Worm (Caenorhabditis elegans): Measurements from ENCODE around the gene Y59H11AM.1.

Y59H11AM.1 gene

DNA sequence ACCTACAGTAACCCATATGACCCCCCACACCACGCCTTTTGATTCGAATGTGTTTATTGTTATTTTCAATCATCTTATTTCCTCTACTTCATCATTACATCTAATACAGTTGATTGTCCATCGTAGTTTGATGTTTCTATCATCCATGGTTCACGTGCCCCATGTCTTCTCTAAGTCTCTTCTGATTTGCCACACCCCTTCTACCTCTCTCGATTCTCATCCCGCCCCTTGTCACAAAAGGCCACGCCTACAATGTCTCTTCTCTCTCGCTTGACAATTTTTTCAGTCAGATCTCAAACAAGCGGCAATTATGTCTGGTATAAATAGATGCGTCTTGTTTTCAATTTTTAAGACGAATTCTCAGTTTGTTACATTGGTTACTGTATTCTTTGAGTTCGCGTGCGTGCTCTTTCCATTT, 36.2 kb upstream of the Y59H11AM.1 start (continued):
- TF ChIP-seq fkh-10 (GFP tag; optimal IDR thresholded peaks at IDR 0.05) (no peak), elt-3 (tag; optimal IDR thresholded peaks at IDR 0.05) (peak in 1 of 3 experiments; percentile 6), egl-27 (tag; optimal IDR thresholded peaks at IDR 0.05) (no peak), nhr-237 (tag; optimal IDR thresholded peaks at IDR 0.05) (no peak), elt-1 (tag; optimal IDR thresholded peaks at IDR 0.05) (no peak), fos-1 (tag; optimal IDR thresholded peaks at IDR 0.05) (no peak), nhr-11 (tag; optimal IDR thresholded peaks at IDR 0.05) (no peak), lin-39 (tag; optimal IDR thresholded peaks at IDR 0.05) (no peak), mdl-1 (tag; optimal IDR thresholded peaks at IDR 0.05) (peak; percentile 69), lin-15B (tag; optimal IDR thresholded peaks at IDR 0.05) (no peak)

DNA sequence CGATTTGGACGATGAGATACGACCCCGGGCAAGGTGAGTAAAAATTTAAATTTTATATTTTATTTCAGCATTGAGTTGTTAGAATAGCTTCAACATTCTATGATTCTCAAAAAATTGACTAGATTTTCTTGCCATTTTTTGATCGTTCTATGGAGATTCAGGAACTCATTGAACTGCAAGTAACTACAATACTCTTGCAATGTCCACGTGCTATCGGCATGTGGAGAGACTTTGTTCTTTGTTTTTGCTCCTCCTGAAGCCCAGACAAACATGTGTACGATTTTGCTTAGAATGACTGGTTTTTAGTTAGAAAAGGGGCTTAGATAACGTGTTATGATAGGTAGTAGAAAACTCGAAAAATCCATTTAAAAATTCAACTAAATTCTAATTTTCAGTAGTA, 35.3 kb upstream of the Y59H11AM.1 start:
- TF ChIP-seq ztf-4 (tag; optimal IDR thresholded peaks at IDR 0.05) (no peak), mdl-1 (tag; optimal IDR thresholded peaks at IDR 0.05) (no peak), unc-62 (GFP tag; optimal IDR thresholded peaks at IDR 0.05) (no peak), nhr-76 (tag; optimal IDR thresholded peaks at IDR 0.05) (no peak), unc-39 (tag; optimal IDR thresholded peaks at IDR 0.05) (no peak), elt-3 (tag; optimal IDR thresholded peaks at IDR 0.05) (no peak), eor-1 (tag; optimal IDR thresholded peaks at IDR 0.05) (no peak), egl-27 (tag; optimal IDR thresholded peaks at IDR 0.05) (no peak), sea-2 (GFP tag; optimal IDR thresholded peaks at IDR 0.05) (no peak), hmg-11 (tag; optimal IDR thresholded peaks at IDR 0.05) (no peak), ZK546.5 (tag; optimal IDR thresholded peaks at IDR 0.05) (no peak), skn-1 (tag; optimal IDR thresholded peaks at IDR 0.05) (no peak), nhr-12 (tag; optimal IDR thresholded peaks at IDR 0.05) (no peak), R02D3.7 (tag; optimal IDR thresholded peaks at IDR 0.05) (no peak)

DNA sequence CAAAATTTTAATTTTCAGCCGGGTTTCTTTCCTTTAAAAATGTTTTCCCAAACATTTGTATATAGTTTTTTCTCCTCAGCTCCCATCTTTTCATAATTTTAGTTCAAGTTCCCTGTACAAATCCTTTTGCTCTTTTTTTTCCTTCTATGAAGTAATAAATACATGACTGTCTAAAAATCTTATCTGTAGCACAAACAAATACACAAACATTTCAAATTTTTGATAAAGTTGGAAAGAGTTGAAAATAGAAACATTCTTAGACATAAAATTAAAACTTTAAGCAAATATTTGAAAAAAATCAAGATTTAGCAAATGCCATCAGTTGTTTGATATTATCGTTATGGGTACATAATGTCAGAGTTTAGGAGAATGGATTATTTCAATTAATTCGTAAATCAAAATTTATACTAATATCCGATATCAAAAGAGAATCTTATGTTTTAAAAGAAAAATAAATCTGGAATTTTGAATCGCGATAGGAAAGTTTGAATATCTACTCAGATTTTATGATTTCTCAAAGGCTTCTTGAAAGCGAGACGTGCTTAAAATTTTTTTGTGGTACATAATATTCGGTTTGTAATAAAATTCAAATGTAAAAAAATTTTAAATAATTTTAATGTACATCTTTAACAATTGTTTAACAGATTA, 33.1 kb upstream of the Y59H11AM.1 start:
- TF ChIP-seq nhr-237 (tag; optimal IDR thresholded peaks at IDR 0.05) (no peak), lin-15B (tag; optimal IDR thresholded peaks at IDR 0.05) (no peak), mml-1 (tag; optimal IDR thresholded peaks at IDR 0.05) (no peak), elt-1 (tag; optimal IDR thresholded peaks at IDR 0.05) (no peak), nhr-11 (tag; optimal IDR thresholded peaks at IDR 0.05) (no peak), R02D3.7 (tag; optimal IDR thresholded peaks at IDR 0.05) (no peak), nhr-77 (tag; optimal IDR thresholded peaks at IDR 0.05) (no peak), skn-1 (tag; optimal IDR thresholded peaks at IDR 0.05) (no peak), lin-39 (tag; optimal IDR thresholded peaks at IDR 0.05) (no peak), nhr-43 (tag; optimal IDR thresholded peaks at IDR 0.05; ENCODE audit: poor library complexity, severe bottlenecking) (no peak), elt-2 (tag; optimal IDR thresholded peaks at IDR 0.05) (peak; percentile 11), nhr-76 (tag; optimal IDR thresholded peaks at IDR 0.05) (no peak), mdl-1 (tag; optimal IDR thresholded peaks at IDR 0.05) (no peak), ceh-9 (tag; optimal IDR thresholded peaks at IDR 0.05) (no peak), lsy-12 (tag; optimal IDR thresholded peaks at IDR 0.05) (peak; percentile 59), hmg-11 (tag; optimal IDR thresholded peaks at IDR 0.05) (no peak), nhr-28 (tag; optimal IDR thresholded peaks at IDR 0.05) (no peak), sea-2 (GFP tag; optimal IDR thresholded peaks at IDR 0.05) (no peak), fos-1 (tag; optimal IDR thresholded peaks at IDR 0.05) (no peak), jun-1 (tag; optimal IDR thresholded peaks at IDR 0.05) (no peak), egl-27 (tag; optimal IDR thresholded peaks at IDR 0.05) (no peak), ama-1 (optimal IDR thresholded peaks at IDR 0.05) (no peak), ceh-28 (tag; optimal IDR thresholded peaks at IDR 0.05) (no peak), pha-4 (tag; optimal IDR thresholded peaks at IDR 0.05) (peak; percentile 29), unc-62 (GFP tag; optimal IDR thresholded peaks at IDR 0.05) (no peak), pqm-1 (tag; optimal IDR thresholded peaks at IDR 0.05) (peak; percentile 9)

DNA sequence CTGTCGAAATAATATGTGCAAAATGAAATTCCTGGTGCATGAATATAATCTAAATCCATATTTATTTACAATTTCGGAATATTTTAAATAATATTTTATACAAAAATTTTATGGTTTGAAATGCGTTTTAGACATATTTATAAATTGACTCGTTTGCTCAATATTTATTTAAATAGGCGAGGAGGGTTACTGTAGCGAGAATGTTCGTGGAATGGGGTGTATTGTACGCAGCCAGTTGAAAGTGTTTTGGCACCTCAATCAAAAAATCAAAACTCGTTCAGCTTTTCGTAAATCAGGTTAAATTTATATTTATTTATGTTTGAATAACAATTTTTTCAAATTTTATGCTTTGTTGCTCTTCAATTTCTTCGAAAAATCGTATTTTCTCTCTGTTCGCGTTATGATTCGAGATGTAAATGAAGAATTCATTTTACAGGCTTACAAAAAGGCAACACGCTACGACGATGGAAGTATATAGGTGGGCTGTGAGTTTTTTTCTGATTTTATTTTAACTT, 32.5 kb upstream of the Y59H11AM.1 start, which contains the start of gene hyl-1:
Gene hyl-1 (plus strand): TSS at position 465 of the 515 bp plus-strand sequence.
- TF ChIP-seq ztf-11 (tag; optimal IDR thresholded peaks at IDR 0.05) (no peak), unc-62 (GFP tag; optimal IDR thresholded peaks at IDR 0.05) (no peak), elt-1 (tag; optimal IDR thresholded peaks at IDR 0.05) (no peak), lin-39 (tag; optimal IDR thresholded peaks at IDR 0.05) (no peak), tbx-2 (tag; optimal IDR thresholded peaks at IDR 0.05) (no peak), pha-4 (tag; optimal IDR thresholded peaks at IDR 0.05) (no peak), fkh-2 (tag; optimal IDR thresholded peaks at IDR 0.05) (no peak), ceh-82 (tag; optimal IDR thresholded peaks at IDR 0.05) (no peak), mdl-1 (tag; optimal IDR thresholded peaks at IDR 0.05) (no peak), elt-2 (tag; optimal IDR thresholded peaks at IDR 0.05) (no peak), egl-27 (tag; optimal IDR thresholded peaks at IDR 0.05) (no peak), sea-2 (GFP tag; optimal IDR thresholded peaks at IDR 0.05) (no peak)
